Worm (Caenorhabditis elegans) whole organism, L3 larva: ENCODE measurements around the gene tmed-4.

Experiments
- ama-1 ChIP-seq: fragments of 150-350 bp; optimal IDR thresholded peaks from 2 replicates; lab custom pipeline; 2018
- fkh-10 ChIP-seq: sonication (generic microtip); optimal IDR thresholded peaks from 2 replicates; lab custom pipeline; 2017; ENCODE audit warnings: missing biosample characterization, missing genetic modification reagents, missing genetic modification characterization
- nhr-11 ChIP-seq: fragments of 150-350 bp; optimal IDR thresholded peaks from 2 replicates; lab custom pipeline; 2014; ENCODE audit warnings: missing biosample characterization, missing genetic modification characterization
- nhr-12 ChIP-seq: fragments of 150-350 bp; optimal IDR thresholded peaks from 2 replicates; lab custom pipeline; 2014; ENCODE audit warnings: missing biosample characterization, missing genetic modification characterization
- nhr-237 ChIP-seq: fragments of 150-350 bp; optimal IDR thresholded peaks from 2 replicates; lab custom pipeline; 2014; ENCODE audit warnings: missing biosample characterization, missing genetic modification characterization
- nhr-25 ChIP-seq: sonication (generic microtip); optimal IDR thresholded peaks from 2 replicates; lab custom pipeline; 2017; ENCODE audit warnings: missing biosample characterization, missing genetic modification characterization
- nhr-28 ChIP-seq: fragments of 150-350 bp; optimal IDR thresholded peaks from 2 replicates; lab custom pipeline; 2014; ENCODE audit warnings: missing biosample characterization, missing genetic modification characterization
- nhr-76 ChIP-seq: fragments of 150-350 bp; sonication (generic microtip); optimal IDR thresholded peaks from 5 replicates; lab custom pipeline; 2014; ENCODE audit warnings: missing biosample characterization, missing genetic modification characterization
- unc-39 ChIP-seq: sonication (generic microtip); optimal IDR thresholded peaks from 4 replicates; lab custom pipeline; 2017; ENCODE audit warnings: missing biosample characterization, missing genetic modification characterization
- zag-1 ChIP-seq: fragments of 150-350 bp; optimal IDR thresholded peaks from 2 replicates; lab custom pipeline; 2014; ENCODE audit warnings: missing biosample characterization, missing genetic modification characterization

DNA sequence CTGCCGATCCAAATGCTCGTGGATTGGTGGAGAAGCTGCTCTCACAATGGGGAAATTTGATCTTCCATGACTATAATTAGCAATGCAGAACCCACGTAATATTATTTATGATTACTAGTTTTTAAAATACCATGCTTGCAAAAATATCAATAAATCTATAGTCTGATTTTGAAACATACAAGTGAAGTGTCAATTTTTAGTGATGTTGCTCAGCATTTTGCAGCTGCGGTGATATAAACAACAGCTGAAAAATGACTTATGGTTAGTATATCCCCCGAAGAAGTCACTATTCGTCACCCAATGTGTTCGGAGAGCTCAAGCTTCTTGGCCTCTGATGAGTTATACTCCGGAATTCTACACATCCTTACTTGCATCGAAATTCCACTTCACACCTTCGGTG, 9.9 kb upstream of the tmed-4 start, which contains the start of gene srh-172:
- TF ChIP-seq zag-1 (tag; lab: Kevin White, UChicago): no peak
- no peak for TF ChIP-seq fkh-10
- TF ChIP-seq ama-1 (lab: Kevin White, UChicago): no peak
- TF ChIP-seq nhr-76 (tag; lab: Kevin White, UChicago): no peak
- TF ChIP-seq nhr-25: no peak
- no peak for TF ChIP-seq nhr-12 (tag; lab: Kevin White, UChicago)
- no peak for TF ChIP-seq nhr-237
- no peak for TF ChIP-seq nhr-28 (tag; lab: Kevin White, UChicago)
- no peak for TF ChIP-seq nhr-11
- TF ChIP-seq unc-39 (tag; lab: Kevin White, UChicago): no peak
